Fruit fly (Drosophila melanogaster): ENCODE measurements around the gene CG15418.

DNA sequence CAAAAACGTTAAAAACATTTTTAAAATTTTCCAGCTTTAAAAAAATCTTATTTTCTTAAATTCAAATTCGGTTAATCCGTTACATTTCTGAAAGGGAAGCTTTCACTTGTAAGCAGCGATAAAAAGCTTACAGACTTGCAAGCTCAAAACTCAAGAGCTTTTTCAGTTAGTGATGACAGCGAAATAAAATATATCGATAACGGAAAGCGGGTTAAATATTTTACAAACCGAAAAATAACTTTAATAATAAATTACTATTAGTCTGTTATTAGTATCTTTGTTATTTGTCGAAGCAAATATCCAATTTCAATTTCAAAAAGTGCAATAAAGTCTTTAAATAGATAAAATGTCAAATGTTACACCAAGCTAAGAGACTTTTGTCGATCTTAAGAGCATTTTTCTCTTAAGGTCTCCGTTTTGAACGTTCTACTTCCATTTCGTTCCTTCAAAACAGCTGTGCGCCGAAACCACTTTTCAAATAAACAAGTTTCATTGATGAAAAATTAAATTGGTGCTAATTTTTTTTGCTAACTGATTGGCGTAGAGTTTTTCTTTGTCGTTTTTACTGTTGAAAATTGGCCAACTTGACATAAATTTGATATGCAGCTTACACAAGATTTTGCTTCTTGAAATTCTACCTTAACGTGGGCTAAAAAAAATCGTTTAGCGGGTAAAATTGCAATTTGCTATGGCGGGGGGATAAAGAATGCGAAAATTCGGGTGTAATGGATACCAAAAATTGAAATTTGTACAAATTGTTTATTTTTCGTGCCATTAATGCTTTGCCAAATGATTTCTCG lies 26.9 kb upstream of the CG15418 start:
- TF ChIP-seq usp (GFP tag; optimal IDR thresholded peaks at IDR 0.05) (no peak), pan (optimal IDR thresholded peaks at IDR 0.05) (no peak), psq (optimal IDR thresholded peaks at IDR 0.05) (no peak), Dll (optimal IDR thresholded peaks at IDR 0.05) (no peak), CG8478 (optimal IDR thresholded peaks at IDR 0.05) (no peak), EcR (GFP tag; optimal IDR thresholded peaks at IDR 0.05) (no peak)
